Worm (Caenorhabditis elegans) whole organism, mixed stage, embryonic: ENCODE results near the gene sulp-7.

Experiments
- blmp-1 ChIP-seq: fragments of 150-350 bp; optimal IDR thresholded peaks from 2 replicates; lab custom pipeline; 2014; ENCODE audit warnings: missing biosample characterization, missing genetic modification characterization
- mep-1 ChIP-seq: fragments of 150-350 bp; optimal IDR thresholded peaks from 2 replicates; lab custom pipeline; 2017; ENCODE audit warnings: missing biosample characterization, missing genetic modification reagents, missing genetic modification characterization, inconsistent platforms

ce11 chrX:11132260-11132659 is 51.8 kb downstream of the sulp-7 start:
- TF ChIP-seq mep-1 (tag; lab: Kevin White, UChicago) (no peak), blmp-1 (no peak)
